Fruit fly (Drosophila melanogaster) whole organism, wandering third instar larva: ENCODE results near the gene Osi8.

Experiments
- GATAd ChIP-seq: sonication (Bioruptor generic); optimal IDR thresholded peaks from 2 replicates; lab custom pipeline; 2016; ENCODE audit warnings: missing biosample characterization, missing genetic modification characterization
- HLH106 ChIP-seq: fragments of 200-800 bp; optimal IDR thresholded peaks from 3 replicates; lab custom pipeline; 2019; ENCODE audit warnings: missing biosample characterization, mild to moderate bottlenecking, missing genetic modification characterization, moderate library complexity
- OdsH ChIP-seq: fragments of 200-800 bp; sonication (Bioruptor generic); optimal IDR thresholded peaks from 2 replicates; lab custom pipeline; 2016; ENCODE audit warnings: missing biosample characterization, mild to moderate bottlenecking, missing genetic modification characterization
- Rel ChIP-seq, 2 experiments: fragments of 200-800 bp; sonication (Bioruptor generic) in 1 of 2; optimal IDR thresholded peaks; 2 replicates in 1 of 2; 3 replicates in 1 of 2; lab custom pipeline; 2016 to 2019; ENCODE audit warnings: mild to moderate bottlenecking in 2 of 2, missing biosample characterization in 2 of 2, missing genetic modification characterization in 2 of 2, moderate library complexity in 1 of 2
- Sp1 ChIP-seq: fragments of 200-800 bp; sonication (Bioruptor generic); optimal IDR thresholded peaks from 3 replicates; lab custom pipeline; 2019; ENCODE audit warnings: missing biosample characterization, mild to moderate bottlenecking, missing genetic modification characterization, moderate library complexity
- Vsx2 ChIP-seq: fragments of 200-300, 225-300 bp; sonication (Bioruptor generic); optimal IDR thresholded peaks from 2 replicates; lab custom pipeline; 2018; ENCODE audit warnings: missing biosample characterization, missing genetic modification characterization; ENCODE audit not compliant: partially characterized antibody
- br ChIP-seq: fragments of 200-800 bp; sonication (Bioruptor generic); optimal IDR thresholded peaks from 2 replicates; lab custom pipeline; 2016; ENCODE audit warnings: missing biosample characterization, missing genetic modification characterization
- dmrt93B ChIP-seq: fragments of 200-800 bp; sonication (Bioruptor generic); optimal IDR thresholded peaks from 2 replicates; lab custom pipeline; 2018; ENCODE audit warnings: missing biosample characterization, mild to moderate bottlenecking, missing genetic modification characterization
- foxo ChIP-seq, 2 experiments: fragments of 200-800 bp; sonication (Bioruptor generic); optimal IDR thresholded peaks; 2 replicates in 1 of 2; 3 replicates in 1 of 2; lab custom pipeline; 2016 to 2017; ENCODE audit warnings: missing biosample characterization in 2 of 2, missing genetic modification characterization in 2 of 2
- pan ChIP-seq: fragments of >200 bp; optimal IDR thresholded peaks from 2 replicates; lab custom pipeline; 2017
- rgr ChIP-seq: fragments of 200-800 bp; sonication (Bioruptor generic); optimal IDR thresholded peaks from 3 replicates; lab custom pipeline; 2016; ENCODE audit warnings: missing biosample characterization, mild to moderate bottlenecking, missing genetic modification characterization
- sv ChIP-seq: fragments of 200-800 bp; sonication (Bioruptor generic); optimal IDR thresholded peaks from 3 replicates; lab custom pipeline; 2016; ENCODE audit warnings: missing biosample characterization, missing genetic modification characterization
- usp ChIP-seq: fragments of >200 bp; optimal IDR thresholded peaks from 2 replicates; lab custom pipeline; 2017; ENCODE audit warnings: missing biosample characterization, missing genetic modification characterization

- TF ChIP-seq GATAd (GFP tag; lab: Kevin White, UChicago) (no peak), Sp1 (GFP tag; lab: Kevin White, UChicago) (no peak), HLH106 (tag; lab: Kevin White, UChicago) (no peak), foxo (GFP tag; optimal IDR thresholded peaks at IDR 0.05; lab: Kevin White, UChicago) (no peak), dmrt93B (GFP tag; lab: Kevin White, UChicago) (no peak), pan (no peak), usp (GFP tag; lab: Kevin White, UChicago) (no peak), OdsH (no peak), rgr (GFP tag; lab: Kevin White, UChicago) (no peak), br (GFP tag; lab: Kevin White, UChicago) (no peak), Rel (GFP tag; optimal IDR thresholded peaks at IDR 0.05; lab: Kevin White, UChicago) (no peak), Rel (tag; optimal IDR thresholded peaks at IDR 0.05; lab: Kevin White, UChicago) (no peak), sv (GFP tag; lab: Kevin White, UChicago) (no peak), Vsx2 (GFP tag; lab: Kevin White, UChicago) (no peak)
These were observed 35.3 kb downstream of the Osi8 start for dm6 chr3R:6290289-6290688.
